Worm (Caenorhabditis elegans): ENCODE results near the gene T22B7.3.

DNA sequence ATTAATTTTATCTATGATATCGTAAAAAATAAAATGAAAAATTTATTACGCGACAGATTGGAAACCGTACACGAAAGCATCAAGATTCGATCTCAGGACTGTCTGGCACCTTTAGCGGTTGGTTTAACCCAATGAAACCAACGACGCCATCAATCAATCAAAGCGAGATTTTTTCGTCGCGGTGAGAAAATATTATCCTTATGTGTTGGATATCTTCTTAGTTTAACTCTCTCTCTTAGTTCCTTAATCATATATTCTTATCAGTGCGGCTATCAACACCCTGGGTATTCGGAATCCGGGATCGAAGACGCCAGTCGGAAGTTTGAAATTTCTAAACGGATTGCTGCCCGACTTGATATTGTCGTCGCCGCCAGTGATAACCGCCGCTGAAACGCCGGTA, 42.1 kb upstream of the T22B7.3 start:
- TF ChIP-seq snpc-4 (tag; optimal IDR thresholded peaks at IDR 0.05) (no peak), unc-62 (GFP tag; optimal IDR thresholded peaks at IDR 0.05) (no peak)

Data from whole organism, L3 larva.